Worm (Caenorhabditis elegans) whole organism, L1 larva: ENCODE measurements around the gene srg-54.
A peak's percentile ranks its signal among the peaks of the same experiment; 100 is the strongest.

Source experiments
- C16A3.4 ChIP-seq: fragments of 150-350 bp; optimal IDR thresholded peaks from 2 replicates; lab custom pipeline; 2014; ENCODE audit warnings: missing biosample characterization, missing genetic modification characterization
- ama-1 ChIP-seq: fragments of 150-350 bp; optimal IDR thresholded peaks from 2 replicates; lab custom pipeline; 2014
- blmp-1 ChIP-seq: fragments of 150-350 bp; optimal IDR thresholded peaks from 2 replicates; lab custom pipeline; 2014; ENCODE audit warnings: missing biosample characterization, missing genetic modification characterization
- ceh-63 ChIP-seq: fragments of 200-800 bp; sonication (Bioruptor generic); optimal IDR thresholded peaks from 2 replicates; lab custom pipeline; 2018; ENCODE audit warnings: mild to moderate bottlenecking, missing genetic modification characterization, missing compliant biosample characterization
- ceh-82 ChIP-seq, 3 experiments: fragments of 150-350 bp in 1 of 3; sonication (generic microtip) in 2 of 3; optimal IDR thresholded peaks; 2 replicates each; lab custom pipeline; 2014 to 2017; ENCODE audit warnings: missing biosample characterization in 3 of 3, missing genetic modification characterization in 3 of 3
- ceh-88 ChIP-seq: fragments of 200-800 bp; sonication (Bioruptor generic); IDR thresholded peaks from 2 replicates; pipeline ENCODE4 v1.3.6; 2022; ENCODE audit warnings: missing genetic modification characterization, missing compliant biosample characterization
- ceh-90 ChIP-seq: sonication (generic microtip); optimal IDR thresholded peaks from 2 replicates; lab custom pipeline; 2016; ENCODE audit warnings: missing genetic modification characterization, missing compliant biosample characterization
- ces-1 ChIP-seq: fragments of 150-350 bp; optimal IDR thresholded peaks from 2 replicates; lab custom pipeline; 2014; ENCODE audit warnings: missing biosample characterization, missing genetic modification reagents, missing genetic modification characterization
- dpl-1 ChIP-seq, 3 experiments: fragments of 150-350 bp in 2 of 3; sonication (generic microtip) in 1 of 3; optimal IDR thresholded peaks; 2 replicates each; lab custom pipeline; 2014 to 2017; ENCODE audit warnings: missing biosample characterization in 3 of 3, missing genetic modification characterization in 3 of 3, missing genetic modification reagents in 3 of 3
- efl-1 ChIP-seq, 4 experiments: fragments of 150-350 bp; optimal IDR thresholded peaks in 3 of 4; peaks in 1 of 4; 1 replicate in 1 of 4; 2 replicates in 3 of 4; lab custom pipeline; 2014; ENCODE audit warnings: missing biosample characterization in 2 of 4, missing genetic modification characterization in 2 of 4, missing genetic modification reagents in 2 of 4
- ets-5 ChIP-seq: fragments of 200-800 bp; sonication (Bioruptor generic); IDR thresholded peaks from 2 replicates; pipeline ENCODE4 v1.3.6; 2022; ENCODE audit warnings: missing genetic modification characterization, missing compliant biosample characterization
- fkh-10 ChIP-seq: sonication (generic microtip); optimal IDR thresholded peaks from 2 replicates; lab custom pipeline; 2017; ENCODE audit warnings: missing biosample characterization, missing genetic modification reagents, missing genetic modification characterization
- fkh-4 ChIP-seq: sonication (generic microtip); optimal IDR thresholded peaks from 2 replicates; lab custom pipeline; 2016; ENCODE audit warnings: missing compliant biosample characterization, missing genetic modification characterization, borderline replicate concordance
- fkh-8 ChIP-seq: sonication (generic microtip); optimal IDR thresholded peaks from 2 replicates; lab custom pipeline; 2016; ENCODE audit warnings: mild to moderate bottlenecking, missing genetic modification characterization, missing compliant biosample characterization
- fos-1 ChIP-seq: fragments of 150-350 bp; optimal IDR thresholded peaks from 2 replicates; lab custom pipeline; 2014; ENCODE audit warnings: missing biosample characterization, missing genetic modification characterization
- grh-1 ChIP-seq: fragments of 200-800 bp; sonication (Bioruptor generic); IDR thresholded peaks from 2 replicates; pipeline ENCODE4 v1.3.6; 2022; ENCODE audit warnings: missing genetic modification reagents, missing genetic modification characterization, missing compliant biosample characterization
- hlh-17 ChIP-seq: fragments of 200-800 bp; sonication (Bioruptor generic); optimal IDR thresholded peaks from 2 replicates; lab custom pipeline; 2018; ENCODE audit warnings: missing genetic modification characterization, mild to moderate bottlenecking, missing compliant biosample characterization, moderate library complexity, borderline replicate concordance
- hlh-4 ChIP-seq: sonication (generic microtip); optimal IDR thresholded peaks from 2 replicates; lab custom pipeline; 2016; ENCODE audit warnings: mild to moderate bottlenecking, missing genetic modification characterization, missing compliant biosample characterization
- isw-1 ChIP-seq: fragments of 200-800 bp; sonication (Bioruptor generic); IDR thresholded peaks from 2 replicates; pipeline ENCODE4 v1.3.6; 2022; ENCODE audit warnings: missing genetic modification characterization, missing compliant biosample characterization
- jun-1 ChIP-seq: fragments of 150-350 bp; optimal IDR thresholded peaks from 2 replicates; lab custom pipeline; 2014; ENCODE audit warnings: missing biosample characterization, missing genetic modification reagents, missing genetic modification characterization
- lin-14 ChIP-seq: fragments of 200-800 bp; sonication (Bioruptor generic); optimal IDR thresholded peaks from 2 replicates; lab custom pipeline; 2018; ENCODE audit warnings: mild to moderate bottlenecking, missing genetic modification characterization, moderate library complexity, missing compliant biosample characterization
- lin-35 ChIP-seq, 2 experiments: fragments of 150-350 bp; optimal IDR thresholded peaks; 2 replicates each; lab custom pipeline; 2014; ENCODE audit warnings: missing biosample characterization in 2 of 2, missing genetic modification characterization in 2 of 2, missing genetic modification reagents in 2 of 2
- lsy-2 ChIP-seq, 2 experiments: fragments of 150-350 bp; optimal IDR thresholded peaks; 2 replicates each; lab custom pipeline; 2014; ENCODE audit warnings: missing biosample characterization in 2 of 2, missing genetic modification characterization in 2 of 2
- mab-9 ChIP-seq: fragments of 200-800 bp; sonication (Bioruptor generic); IDR thresholded peaks from 2 replicates; pipeline ENCODE4 v1.3.6; 2022; ENCODE audit warnings: missing genetic modification reagents, missing genetic modification characterization, missing compliant biosample characterization
- mdl-1 ChIP-seq, 2 experiments: fragments of 150-350 bp; optimal IDR thresholded peaks; 2 replicates each; lab custom pipeline; 2014 to 2017; ENCODE audit warnings: missing biosample characterization in 2 of 2, missing genetic modification characterization in 2 of 2, inconsistent platforms in 1 of 2
- mep-1 ChIP-seq: fragments of 150-350 bp; optimal IDR thresholded peaks from 2 replicates; lab custom pipeline; 2014; ENCODE audit warnings: missing biosample characterization, missing genetic modification characterization
- nhr-11 ChIP-seq: fragments of 150-350 bp; optimal IDR thresholded peaks from 2 replicates; lab custom pipeline; 2014; ENCODE audit warnings: missing biosample characterization, missing genetic modification characterization
- nhr-12 ChIP-seq: sonication (generic microtip); optimal IDR thresholded peaks from 2 replicates; lab custom pipeline; 2017; ENCODE audit warnings: missing biosample characterization, missing genetic modification characterization
- nhr-19 ChIP-seq: fragments of 200-800 bp; sonication (Bioruptor generic); conservative IDR thresholded peaks from 2 replicates; pipeline ENCODE4 v1.3.6; 2022; ENCODE audit warnings: missing genetic modification characterization, missing compliant biosample characterization
- nhr-20 ChIP-seq: sonication (generic microtip); optimal IDR thresholded peaks from 2 replicates; lab custom pipeline; 2016; ENCODE audit warnings: mild to moderate bottlenecking, missing genetic modification characterization, missing compliant biosample characterization
- nhr-237 ChIP-seq: fragments of 150-350 bp; optimal IDR thresholded peaks from 2 replicates; lab custom pipeline; 2014; ENCODE audit warnings: missing biosample characterization, missing genetic modification characterization
- nhr-71 ChIP-seq: sonication (generic microtip); optimal IDR thresholded peaks from 2 replicates; lab custom pipeline; 2016; ENCODE audit warnings: mild to moderate bottlenecking, missing genetic modification characterization, moderate library complexity, missing compliant biosample characterization
- nhr-76 ChIP-seq: sonication (generic microtip); optimal IDR thresholded peaks from 2 replicates; lab custom pipeline; 2017; ENCODE audit warnings: missing biosample characterization, missing genetic modification characterization
- nhr-85 ChIP-seq: sonication (generic microtip); peaks from one replicate; lab custom pipeline; 2016; ENCODE audit warnings: missing genetic modification characterization, inconsistent platforms, missing compliant biosample characterization
- pax-3 ChIP-seq: fragments of 200-800 bp; sonication (Bioruptor generic); optimal IDR thresholded peaks from 2 replicates; lab custom pipeline; 2018; ENCODE audit warnings: mild to moderate bottlenecking, missing genetic modification characterization, moderate library complexity, missing compliant biosample characterization
- skn-1 ChIP-seq: fragments of 150-350 bp; optimal IDR thresholded peaks from 2 replicates; lab custom pipeline; 2014; ENCODE audit warnings: missing biosample characterization, missing genetic modification characterization
- snu-23 ChIP-seq: sonication (generic microtip); optimal IDR thresholded peaks from 2 replicates; lab custom pipeline; 2016; ENCODE audit warnings: missing genetic modification characterization, missing compliant biosample characterization
- sox-4 ChIP-seq: sonication (generic microtip); optimal IDR thresholded peaks from 2 replicates; lab custom pipeline; 2016; ENCODE audit warnings: missing genetic modification characterization, missing compliant biosample characterization
- sptf-1 ChIP-seq: fragments of 150-350 bp; optimal IDR thresholded peaks from 2 replicates; lab custom pipeline; 2014; ENCODE audit warnings: missing biosample characterization, missing genetic modification characterization
- sup-37 ChIP-seq: fragments of 200-800 bp; sonication (Bioruptor generic); optimal IDR thresholded peaks from 2 replicates; lab custom pipeline; 2018; ENCODE audit warnings: mild to moderate bottlenecking, missing genetic modification characterization, missing compliant biosample characterization
- tbx-2 ChIP-seq: sonication (generic microtip); optimal IDR thresholded peaks from 2 replicates; lab custom pipeline; 2016; ENCODE audit warnings: missing genetic modification characterization, missing compliant biosample characterization
- tlp-1 ChIP-seq: fragments of 150-350 bp; optimal IDR thresholded peaks from 2 replicates; lab custom pipeline; 2014; ENCODE audit warnings: missing biosample characterization, missing genetic modification characterization
- unc-98 ChIP-seq: fragments of 200-800 bp; sonication (Bioruptor generic); IDR thresholded peaks from 2 replicates; pipeline ENCODE4 v1.3.6; 2022; ENCODE audit warnings: missing genetic modification characterization, missing compliant biosample characterization
- zag-1 ChIP-seq: fragments of 150-350 bp; optimal IDR thresholded peaks from 2 replicates; lab custom pipeline; 2014; ENCODE audit warnings: missing biosample characterization, missing genetic modification characterization
- ztf-11 ChIP-seq, 2 experiments: sonication (generic microtip); optimal IDR thresholded peaks; 2 replicates each; lab custom pipeline; 2016 to 2017; ENCODE audit warnings: missing genetic modification characterization in 2 of 2, missing biosample characterization in 1 of 2, missing compliant biosample characterization in 1 of 2
- ztf-4 ChIP-seq: fragments of 150-350 bp; optimal IDR thresholded peaks from 2 replicates; lab custom pipeline; 2014; ENCODE audit warnings: missing biosample characterization, missing genetic modification characterization

The srg-54 gene

ce11 chrV:14949477-14949876 is 25.5 kb upstream of the srg-54 start, which contains the start of gene hil-1:
Gene hil-1 (plus strand): TSS chrV:14949777.
- no peak for TF ChIP-seq fkh-10 (GFP tag; lab: Kevin White, UChicago)
- no peak for TF ChIP-seq ceh-90 (tag; lab: Kevin White, UChicago)
- no peak for TF ChIP-seq mab-9 (GFP tag; lab: Robert Waterston, UW)
- TF ChIP-seq fkh-8 (tag; lab: Kevin White, UChicago), result no peak
- no peak for TF ChIP-seq skn-1
- TF ChIP-seq hlh-4, result no peak
- TF ChIP-seq jun-1 (tag; lab: Kevin White, UChicago), result no peak
- TF ChIP-seq snu-23 (GFP tag; lab: Kevin White, UChicago), result no peak
- TF ChIP-seq nhr-85, result no peak
- no peak for TF ChIP-seq ceh-82 (tag; optimal IDR thresholded peaks at IDR 0.05; lab: Kevin White, UChicago)
- no peak for TF ChIP-seq ztf-11 (tag; optimal IDR thresholded peaks at IDR 0.05; lab: Kevin White, UChicago)
- no peak for TF ChIP-seq ceh-63 (GFP tag; lab: Kevin White, UChicago)
- no peak for TF ChIP-seq nhr-20 (tag; lab: Kevin White, UChicago)
- no peak for TF ChIP-seq sptf-1 (tag; lab: Kevin White, UChicago)
- TF ChIP-seq ces-1 (GFP tag; lab: Kevin White, UChicago), result no peak
- no peak for TF ChIP-seq nhr-237
- TF ChIP-seq tbx-2 (tag; lab: Kevin White, UChicago), result no peak
- no peak for TF ChIP-seq fkh-4
- no peak for TF ChIP-seq unc-98 (GFP tag; lab: Robert Waterston, UW)
- no peak for TF ChIP-seq mdl-1 (tag; optimal IDR thresholded peaks at IDR 0.05; lab: Kevin White, UChicago)

ce11 chrV:14948566-14948965 is 24.6 kb upstream of the srg-54 start:
- no peak for TF ChIP-seq ztf-4 (tag; lab: Kevin White, UChicago)
- TF ChIP-seq fkh-8 (tag; lab: Kevin White, UChicago), result peak; percentile 0
- peak; percentile 36 for TF ChIP-seq ama-1 (lab: Kevin White, UChicago)
- TF ChIP-seq sox-4, result no peak
- TF ChIP-seq isw-1, result no peak
- peak in 1 of 2 experiments; percentile 70 for TF ChIP-seq mdl-1 (tag; optimal IDR thresholded peaks at IDR 0.05; lab: Kevin White, UChicago)
- no peak for TF ChIP-seq fkh-4
- TF ChIP-seq lsy-2 (tag; optimal IDR thresholded peaks at IDR 0.05; lab: Kevin White, UChicago), result peak in 1 of 2 experiments; percentile 35
- no peak for TF ChIP-seq nhr-19 (GFP tag; lab: Robert Waterston, UW)
- no peak for TF ChIP-seq nhr-11
- no peak for TF ChIP-seq unc-98 (GFP tag; lab: Robert Waterston, UW)
- peak; percentile 45 for TF ChIP-seq snu-23 (GFP tag; lab: Kevin White, UChicago)
- peak; percentile 51 for TF ChIP-seq pax-3 (tag; lab: Kevin White, UChicago)
- peak; percentile 29 for TF ChIP-seq C16A3.4
- no peak for TF ChIP-seq sup-37 (GFP tag; lab: Kevin White, UChicago)
- TF ChIP-seq blmp-1 (tag; lab: Kevin White, UChicago), result peak; percentile 83
- TF ChIP-seq fos-1 (tag; lab: Kevin White, UChicago), result no peak
- peak; percentile 23 for TF ChIP-seq nhr-20 (tag; lab: Kevin White, UChicago)
- peak; percentile 77 for TF ChIP-seq lin-14
- no peak for TF ChIP-seq nhr-76 (tag; lab: Kevin White, UChicago)
- no peak for TF ChIP-seq hlh-17
- peak; percentile 6 to 15 (median 6) for TF ChIP-seq dpl-1 (GFP tag; optimal IDR thresholded peaks at IDR 0.05; lab: Kevin White, UChicago)
- TF ChIP-seq nhr-71 (tag; lab: Kevin White, UChicago), result no peak
- no peak for TF ChIP-seq tlp-1 (tag; lab: Kevin White, UChicago)
- TF ChIP-seq grh-1 (GFP tag; lab: Robert Waterston, UW), result no peak
- no peak for TF ChIP-seq nhr-237
- 0 out of 2 replicates have a peak, but pooled peaks have one; percentile 7 for TF ChIP-seq ceh-88 (GFP tag; lab: Robert Waterston, UW)
- TF ChIP-seq ztf-11 (tag; optimal IDR thresholded peaks at IDR 0.05; lab: Kevin White, UChicago), result peak in 1 of 2 experiments; percentile 6
- TF ChIP-seq ets-5, result no peak
- peak; percentile 48 for TF ChIP-seq mep-1 (tag; lab: Kevin White, UChicago)
- no peak for TF ChIP-seq zag-1 (tag; lab: Kevin White, UChicago)
- peak; percentile 8 for TF ChIP-seq tbx-2 (tag; lab: Kevin White, UChicago)
- peak; percentile 2 to 8 for TF ChIP-seq efl-1 (optimal IDR thresholded peaks at IDR 0.05; lab: Kevin White, UChicago)
- TF ChIP-seq efl-1 (GFP tag; optimal IDR thresholded peaks at IDR 0.05 in 1 of 2; lab: Kevin White, UChicago), result peak in 1 of 2 experiments; percentile 74
- no peak for TF ChIP-seq nhr-12
- TF ChIP-seq lin-35 (GFP tag; optimal IDR thresholded peaks at IDR 0.05; lab: Kevin White, UChicago), result peak; percentile 21 to 52
- no peak for TF ChIP-seq fkh-10 (GFP tag; lab: Kevin White, UChicago)
- TF ChIP-seq, all 84 proteins: peak for 17
